Fruit fly (Drosophila melanogaster) S2 (cell line): ENCODE measurements around the gene RFeSP.

Experiments
- CG8478 ChIP-seq: fragments of >200 bp; optimal IDR thresholded peaks from 2 replicates; lab custom pipeline; 2018
- CTCF ChIP-seq, 2 experiments: fragments of >200 bp; optimal IDR thresholded peaks; 2 replicates each; lab custom pipeline; 2018

- no peak for TF ChIP-seq CG8478 (lab: Kevin White, UChicago)
- TF ChIP-seq CTCF (optimal IDR thresholded peaks at IDR 0.05; lab: Kevin White, UChicago), result no peak
Observed at dm6 chr2L:1648677-1649078, 34.7 kb upstream of the RFeSP start.
